Worm (Caenorhabditis elegans) whole organism, L1 larva: Measurements from ENCODE around the gene gtf-2E1.

ENCODE experiments used
- C16A3.4 ChIP-seq: fragments of 150-350 bp; optimal IDR thresholded peaks from 2 replicates; lab custom pipeline; 2014; ENCODE audit warnings: missing biosample characterization, missing genetic modification characterization
- Y116A8C.19 ChIP-seq: sonication (generic microtip); optimal IDR thresholded peaks from 2 replicates; lab custom pipeline; 2016; ENCODE audit warnings: missing compliant biosample characterization, missing genetic modification characterization, borderline replicate concordance
- alr-1 ChIP-seq: fragments of 200-800 bp; sonication (Bioruptor generic); optimal IDR thresholded peaks from 2 replicates; lab custom pipeline; 2018; ENCODE audit warnings: borderline replicate concordance, mild to moderate bottlenecking, missing genetic modification characterization, missing compliant biosample characterization
- blmp-1 ChIP-seq: fragments of 150-350 bp; optimal IDR thresholded peaks from 2 replicates; lab custom pipeline; 2014; ENCODE audit warnings: missing biosample characterization, missing genetic modification characterization
- ceh-63 ChIP-seq: fragments of 200-800 bp; sonication (Bioruptor generic); optimal IDR thresholded peaks from 2 replicates; lab custom pipeline; 2018; ENCODE audit warnings: mild to moderate bottlenecking, missing genetic modification characterization, missing compliant biosample characterization
- ceh-8 ChIP-seq: fragments of 200-800 bp; sonication (Bioruptor generic); optimal IDR thresholded peaks from 2 replicates; lab custom pipeline; 2018; ENCODE audit warnings: mild to moderate bottlenecking, missing genetic modification characterization, moderate library complexity, missing compliant biosample characterization
- efl-1 ChIP-seq, 4 experiments: fragments of 150-350 bp; optimal IDR thresholded peaks in 3 of 4; peaks in 1 of 4; 1 replicate in 1 of 4; 2 replicates in 3 of 4; lab custom pipeline; 2014; ENCODE audit warnings: missing biosample characterization in 2 of 4, missing genetic modification characterization in 2 of 4, missing genetic modification reagents in 2 of 4
- efl-3 ChIP-seq: fragments of 200-800 bp; sonication (Bioruptor generic); optimal IDR thresholded peaks from 2 replicates; lab custom pipeline; 2018; ENCODE audit warnings: mild to moderate bottlenecking, missing genetic modification characterization, missing compliant biosample characterization
- egl-13 ChIP-seq: sonication (generic microtip); optimal IDR thresholded peaks from 2 replicates; lab custom pipeline; 2016; ENCODE audit warnings: missing genotype, missing genetic modification reagents, missing genetic modification characterization, missing compliant biosample characterization
- fos-1 ChIP-seq: fragments of 150-350 bp; optimal IDR thresholded peaks from 2 replicates; lab custom pipeline; 2014; ENCODE audit warnings: missing biosample characterization, missing genetic modification characterization
- hlh-4 ChIP-seq: sonication (generic microtip); optimal IDR thresholded peaks from 2 replicates; lab custom pipeline; 2016; ENCODE audit warnings: mild to moderate bottlenecking, missing genetic modification characterization, missing compliant biosample characterization
- hpl-2 ChIP-seq: fragments of 150-350 bp; optimal IDR thresholded peaks from 2 replicates; lab custom pipeline; 2014; ENCODE audit warnings: missing biosample characterization, missing genetic modification reagents, missing genetic modification characterization
- irx-1 ChIP-seq: sonication (generic microtip); optimal IDR thresholded peaks from 2 replicates; lab custom pipeline; 2016; ENCODE audit warnings: missing genetic modification characterization, missing compliant biosample characterization
- jun-1 ChIP-seq: fragments of 150-350 bp; optimal IDR thresholded peaks from 2 replicates; lab custom pipeline; 2014; ENCODE audit warnings: missing biosample characterization, missing genetic modification reagents, missing genetic modification characterization
- lin-14 ChIP-seq: fragments of 200-800 bp; sonication (Bioruptor generic); optimal IDR thresholded peaks from 2 replicates; lab custom pipeline; 2018; ENCODE audit warnings: mild to moderate bottlenecking, missing genetic modification characterization, moderate library complexity, missing compliant biosample characterization
- lin-15B ChIP-seq: fragments of 150-350 bp; sonication (generic microtip); optimal IDR thresholded peaks from 3 replicates; lab custom pipeline; 2014; ENCODE audit warnings: missing biosample characterization, missing genetic modification characterization
- lin-35 ChIP-seq, 2 experiments: fragments of 150-350 bp; optimal IDR thresholded peaks; 2 replicates each; lab custom pipeline; 2014; ENCODE audit warnings: missing biosample characterization in 2 of 2, missing genetic modification characterization in 2 of 2, missing genetic modification reagents in 2 of 2
- lir-3 ChIP-seq: sonication (generic microtip); optimal IDR thresholded peaks from 2 replicates; lab custom pipeline; 2016; ENCODE audit warnings: mild to moderate bottlenecking, missing genetic modification characterization, moderate library complexity, missing compliant biosample characterization; ENCODE audit not compliant: poor library complexity
- mdl-1 ChIP-seq, 2 experiments: fragments of 150-350 bp; optimal IDR thresholded peaks; 2 replicates each; lab custom pipeline; 2014 to 2017; ENCODE audit warnings: missing biosample characterization in 2 of 2, missing genetic modification characterization in 2 of 2, inconsistent platforms in 1 of 2
- nhr-19 ChIP-seq: fragments of 200-800 bp; sonication (Bioruptor generic); conservative IDR thresholded peaks from 2 replicates; pipeline ENCODE4 v1.3.6; 2022; ENCODE audit warnings: missing genetic modification characterization, missing compliant biosample characterization
- nhr-20 ChIP-seq: sonication (generic microtip); optimal IDR thresholded peaks from 2 replicates; lab custom pipeline; 2016; ENCODE audit warnings: mild to moderate bottlenecking, missing genetic modification characterization, missing compliant biosample characterization
- nhr-237 ChIP-seq: fragments of 150-350 bp; optimal IDR thresholded peaks from 2 replicates; lab custom pipeline; 2014; ENCODE audit warnings: missing biosample characterization, missing genetic modification characterization
- nhr-28 ChIP-seq: fragments of 150-350 bp; optimal IDR thresholded peaks from 2 replicates; lab custom pipeline; 2014; ENCODE audit warnings: missing biosample characterization, missing genetic modification characterization
- nhr-47 ChIP-seq: sonication (generic microtip); optimal IDR thresholded peaks from 2 replicates; lab custom pipeline; 2016; ENCODE audit warnings: mild to moderate bottlenecking, missing genetic modification characterization, moderate library complexity, missing compliant biosample characterization
- nhr-76 ChIP-seq: sonication (generic microtip); optimal IDR thresholded peaks from 2 replicates; lab custom pipeline; 2017; ENCODE audit warnings: missing biosample characterization, missing genetic modification characterization
- nhr-85 ChIP-seq: sonication (generic microtip); peaks from one replicate; lab custom pipeline; 2016; ENCODE audit warnings: missing genetic modification characterization, inconsistent platforms, missing compliant biosample characterization
- pqm-1 ChIP-seq: sonication (generic microtip); optimal IDR thresholded peaks from 3 replicates; lab custom pipeline; 2017; ENCODE audit warnings: missing biosample characterization, missing genetic modification characterization
- skn-1 ChIP-seq: fragments of 150-350 bp; optimal IDR thresholded peaks from 2 replicates; lab custom pipeline; 2014; ENCODE audit warnings: missing biosample characterization, missing genetic modification characterization
- snpc-4 ChIP-seq: fragments of 150-350 bp; optimal IDR thresholded peaks from 2 replicates; lab custom pipeline; 2014; ENCODE audit warnings: missing biosample characterization, missing genetic modification characterization
- sox-4 ChIP-seq: sonication (generic microtip); optimal IDR thresholded peaks from 2 replicates; lab custom pipeline; 2016; ENCODE audit warnings: missing genetic modification characterization, missing compliant biosample characterization
- swsn-7 ChIP-seq: sonication (generic microtip); optimal IDR thresholded peaks from 2 replicates; lab custom pipeline; 2016; ENCODE audit warnings: missing genetic modification characterization, missing compliant biosample characterization
- unc-130 ChIP-seq: fragments of 150-350 bp; optimal IDR thresholded peaks from 2 replicates; lab custom pipeline; 2017; ENCODE audit warnings: missing biosample characterization, missing genetic modification characterization, inconsistent platforms
- unc-30 ChIP-seq: sonication (generic microtip); optimal IDR thresholded peaks from 2 replicates; lab custom pipeline; 2017; ENCODE audit warnings: missing biosample characterization, missing genetic modification characterization
- unc-62 ChIP-seq: fragments of 150-350 bp; optimal IDR thresholded peaks from 2 replicates; lab custom pipeline; 2014; ENCODE audit warnings: missing biosample characterization, missing genetic modification reagents, missing genetic modification characterization
- unc-86 ChIP-seq: sonication (generic microtip); optimal IDR thresholded peaks from 2 replicates; lab custom pipeline; 2016; ENCODE audit warnings: missing genetic modification characterization, missing compliant biosample characterization
- unc-98 ChIP-seq: fragments of 200-800 bp; sonication (Bioruptor generic); IDR thresholded peaks from 2 replicates; pipeline ENCODE4 v1.3.6; 2022; ENCODE audit warnings: missing genetic modification characterization, missing compliant biosample characterization
- vab-15 ChIP-seq: sonication (generic microtip); optimal IDR thresholded peaks from 2 replicates; lab custom pipeline; 2017; ENCODE audit warnings: missing genotype, mild to moderate bottlenecking, missing genetic modification characterization, missing compliant biosample characterization
- xbp-1 ChIP-seq: sonication (generic microtip); optimal IDR thresholded peaks from 2 replicates; lab custom pipeline; 2016; ENCODE audit warnings: missing genetic modification characterization, missing compliant biosample characterization
- zag-1 ChIP-seq: fragments of 150-350 bp; optimal IDR thresholded peaks from 2 replicates; lab custom pipeline; 2014; ENCODE audit warnings: missing biosample characterization, missing genetic modification characterization
- ztf-4 ChIP-seq: fragments of 150-350 bp; optimal IDR thresholded peaks from 2 replicates; lab custom pipeline; 2014; ENCODE audit warnings: missing biosample characterization, missing genetic modification characterization

The gtf-2E1 gene

DNA sequence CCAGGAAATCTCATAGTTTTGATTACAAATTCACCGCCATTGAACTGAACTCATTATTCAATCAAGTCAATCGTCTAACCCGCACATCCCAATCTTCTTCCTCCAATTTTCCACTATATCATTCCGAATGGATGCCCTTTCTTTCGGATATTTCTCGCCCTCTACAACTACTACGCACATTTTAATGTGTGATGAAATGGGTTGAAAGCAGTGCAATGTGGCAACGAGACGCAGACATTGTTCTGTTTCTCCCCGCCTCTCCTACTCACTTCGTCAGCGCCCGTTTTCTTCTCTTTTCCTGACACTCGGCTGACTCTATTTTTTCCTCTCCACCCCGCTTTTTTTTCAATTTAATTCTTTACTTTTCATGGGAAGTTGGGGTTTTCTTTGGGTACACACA lies 13.5 kb downstream of the gtf-2E1 start (continued):
- TF ChIP-seq ztf-4, result no peak
- TF ChIP-seq zag-1 (tag; lab: Kevin White, UChicago), result no peak
- TF ChIP-seq sox-4 (tag; lab: Kevin White, UChicago), result no peak
- peak; percentile 38 for TF ChIP-seq nhr-47 (tag; lab: Kevin White, UChicago)
- TF ChIP-seq lin-15B (tag; lab: Kevin White, UChicago), result no peak
- TF ChIP-seq nhr-76 (tag; lab: Kevin White, UChicago), result no peak
- TF ChIP-seq swsn-7 (tag; lab: Kevin White, UChicago), result peak; percentile 46
- peak; percentile 63 for TF ChIP-seq skn-1
- peak; percentile 1 for TF ChIP-seq nhr-20 (tag; lab: Kevin White, UChicago)
- TF ChIP-seq unc-130 (tag; lab: Kevin White, UChicago), result no peak
- TF ChIP-seq blmp-1 (tag; lab: Kevin White, UChicago), result peak; percentile 56
- no peak for TF ChIP-seq ceh-8
- no peak for TF ChIP-seq efl-3
- TF ChIP-seq snpc-4 (tag; lab: Kevin White, UChicago), result no peak
- TF ChIP-seq unc-30 (tag; lab: Kevin White, UChicago), result no peak
- TF ChIP-seq xbp-1 (tag; lab: Kevin White, UChicago), result peak; percentile 10
- TF ChIP-seq irx-1, result no peak
- TF ChIP-seq pqm-1, result no peak
- no peak for TF ChIP-seq hpl-2 (GFP tag; lab: Kevin White, UChicago)
- no peak for TF ChIP-seq lir-3 (tag; lab: Kevin White, UChicago)
- TF ChIP-seq efl-1 (optimal IDR thresholded peaks at IDR 0.05; lab: Kevin White, UChicago), result peak; percentile 47 to 71
- TF ChIP-seq efl-1 (GFP tag; optimal IDR thresholded peaks at IDR 0.05 in 1 of 2; lab: Kevin White, UChicago), result peak; percentile 23 to 37
- TF ChIP-seq fos-1, result peak; percentile 5

DNA sequence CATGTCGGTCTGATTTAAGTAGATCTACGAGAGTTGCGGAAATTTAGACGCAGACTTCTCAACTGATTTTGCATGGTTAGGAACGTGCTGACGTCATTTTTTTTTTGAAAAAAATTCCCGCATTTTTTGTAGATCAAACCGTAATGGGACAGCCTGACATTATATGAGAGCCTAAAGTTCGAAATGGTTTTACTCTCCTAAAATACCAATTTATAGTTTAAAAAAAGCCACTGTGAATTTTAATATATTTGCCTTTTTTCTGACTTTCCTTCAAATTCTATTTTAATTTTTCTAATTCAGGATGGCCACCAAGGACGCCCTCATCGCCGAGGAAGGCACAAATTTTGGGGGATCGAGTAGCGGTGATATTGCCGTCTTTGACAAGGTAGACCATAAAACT lies 13.9 kb downstream of the gtf-2E1 start, which contains the start of gene atgp-1:
TSS of gene atgp-1 (plus strand) at position 301 of the 400 bp plus-strand sequence.
- TF ChIP-seq efl-1 (optimal IDR thresholded peaks at IDR 0.05; lab: Kevin White, UChicago) (no peak), efl-1 (GFP tag; optimal IDR thresholded peaks at IDR 0.05 in 1 of 2; lab: Kevin White, UChicago) (no peak), nhr-85 (peak; percentile 63)

DNA sequence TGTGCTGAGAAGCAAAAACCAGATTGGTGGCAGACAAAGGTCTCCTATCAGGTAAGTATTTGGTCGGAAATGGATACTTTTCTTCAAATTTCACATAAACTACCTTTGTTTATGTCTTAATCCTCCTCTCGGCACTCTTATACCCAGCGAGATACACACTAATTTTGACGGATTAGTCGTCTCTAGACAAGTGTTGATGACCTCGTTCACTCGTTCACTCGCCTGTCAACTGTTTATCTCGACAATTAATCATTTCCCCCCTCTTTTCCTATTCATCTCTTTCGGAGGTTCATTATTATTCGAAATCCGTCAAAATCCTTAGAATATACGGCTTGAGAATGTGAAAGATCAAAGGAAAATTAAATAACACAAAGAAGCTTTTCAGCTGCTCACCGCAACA lies 14.6 kb downstream of the gtf-2E1 start:
- TF ChIP-seq blmp-1 (tag; lab: Kevin White, UChicago) (peak; percentile 12), nhr-85 (no peak), vab-15 (tag; lab: Kevin White, UChicago) (no peak)

DNA sequence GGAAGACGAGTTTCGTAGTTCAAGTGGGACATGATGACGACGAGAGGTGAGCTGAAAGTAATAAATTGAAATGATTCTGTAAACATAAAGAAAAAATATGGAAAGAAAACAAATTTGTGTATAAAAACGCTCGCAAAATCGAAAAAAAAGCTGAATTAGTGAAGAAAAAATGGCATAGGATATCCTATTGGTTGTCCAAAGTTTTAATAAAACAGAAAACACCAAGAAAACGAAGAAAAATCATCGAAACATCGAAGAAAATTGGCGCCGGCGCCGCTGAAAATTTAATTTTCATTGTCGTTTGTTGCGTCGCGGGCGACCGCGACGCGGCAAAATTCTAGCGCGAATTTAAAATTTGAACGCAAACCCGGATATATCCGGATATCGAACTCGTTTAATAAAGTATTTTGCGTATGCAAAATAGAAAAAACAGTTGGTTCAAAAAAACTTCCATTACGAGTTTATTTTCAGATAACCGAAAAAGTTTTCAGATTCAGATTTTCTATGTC lies 18.6 kb downstream of the gtf-2E1 start, which contains the start of gene gln-5:
TSS of gene gln-5 (minus strand) at position 51 of the 509 bp plus-strand sequence.
- TF ChIP-seq lin-14 (GFP tag; lab: Kevin White, UChicago) (no peak), efl-1 (optimal IDR thresholded peaks at IDR 0.05; lab: Kevin White, UChicago) (peak in 1 of 2 experiments; percentile 29), efl-1 (GFP tag; optimal IDR thresholded peaks at IDR 0.05 in 1 of 2; lab: Kevin White, UChicago) (peak in 1 of 2 experiments; percentile 31)

DNA sequence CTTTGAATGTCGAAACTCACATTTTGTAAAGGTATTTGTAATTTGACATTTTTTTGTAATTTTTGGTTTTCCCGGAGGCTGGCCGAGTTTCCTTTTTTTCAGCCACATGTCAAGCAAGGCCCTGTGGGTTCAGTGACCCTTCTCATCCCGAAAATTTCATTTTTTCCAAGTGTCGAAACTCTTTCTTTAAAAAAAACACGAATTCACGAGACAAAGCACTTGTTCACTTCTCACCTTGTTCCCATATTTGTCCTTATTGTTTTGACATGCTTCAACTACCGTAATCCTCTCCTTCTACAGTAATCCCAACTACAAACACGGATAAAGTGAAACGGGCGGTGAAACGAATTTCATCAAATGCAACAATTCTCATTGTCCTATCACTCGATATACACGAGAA lies 20.2 kb downstream of the gtf-2E1 start, which contains the start of gene lhfp-4:
TSS of gene lhfp-4 (plus strand) at position 301 of the 400 bp plus-strand sequence.
- TF ChIP-seq unc-86 (no peak), efl-1 (optimal IDR thresholded peaks at IDR 0.05; lab: Kevin White, UChicago) (no peak), efl-1 (GFP tag; optimal IDR thresholded peaks at IDR 0.05 in 1 of 2; lab: Kevin White, UChicago) (peak in 1 of 2 experiments; percentile 22)

DNA sequence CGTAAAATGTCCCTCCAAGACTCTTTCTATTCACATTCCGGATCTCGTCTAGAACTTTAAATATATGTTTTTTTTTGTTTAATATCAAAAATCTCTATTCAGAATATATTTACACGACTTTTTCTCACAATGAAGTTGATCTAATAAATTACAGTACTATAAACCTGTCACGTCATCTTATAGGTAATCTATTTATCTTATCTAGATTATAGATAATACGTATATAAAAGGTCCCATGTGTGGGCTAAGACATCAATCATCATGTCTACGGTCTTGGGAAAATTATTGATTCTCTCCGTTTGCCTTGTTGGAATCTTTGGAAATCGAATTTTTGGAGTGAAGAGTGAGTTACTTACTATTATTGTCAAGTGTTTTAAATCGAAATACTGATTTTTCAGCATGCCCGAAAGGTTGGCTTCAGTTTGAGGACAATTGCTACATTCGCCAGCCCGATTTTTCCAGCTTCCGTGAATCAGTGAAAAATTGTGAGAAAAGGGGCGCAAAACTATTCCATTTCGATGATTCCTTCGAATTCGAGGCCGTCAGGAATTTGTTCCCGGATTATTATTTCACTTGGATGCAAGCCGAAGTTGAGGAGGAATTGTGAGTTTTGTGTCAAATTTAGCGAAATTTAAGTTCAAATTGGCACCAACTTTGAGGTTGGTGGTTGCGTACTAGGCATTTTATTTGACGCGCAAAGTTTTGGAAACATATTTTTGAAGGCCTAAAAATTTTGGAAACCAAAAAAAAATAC lies 21.8 kb downstream of the gtf-2E1 start, which contains the start of gene clec-196:
TSS of gene clec-196 (plus strand) at position 252 of the 754 bp plus-strand sequence.
- TF ChIP-seq hlh-4 (tag; lab: Kevin White, UChicago) (no peak), jun-1 (tag; lab: Kevin White, UChicago) (no peak), nhr-237 (tag; lab: Kevin White, UChicago) (no peak), unc-98 (GFP tag; lab: Robert Waterston, UW) (no peak), unc-30 (tag; lab: Kevin White, UChicago) (no peak), nhr-28 (tag; lab: Kevin White, UChicago) (no peak), ceh-63 (GFP tag; lab: Kevin White, UChicago) (no peak), egl-13 (no peak), mdl-1 (tag; optimal IDR thresholded peaks at IDR 0.05; lab: Kevin White, UChicago) (no peak), unc-62 (GFP tag; lab: Kevin White, UChicago) (no peak), alr-1 (tag; lab: Kevin White, UChicago) (no peak), nhr-19 (GFP tag; lab: Robert Waterston, UW) (no peak), sox-4 (tag; lab: Kevin White, UChicago) (no peak), lin-35 (GFP tag; optimal IDR thresholded peaks at IDR 0.05; lab: Kevin White, UChicago) (peak; percentile 5 to 77), Y116A8C.19 (tag; lab: Kevin White, UChicago) (no peak), C16A3.4 (tag; lab: Kevin White, UChicago) (peak; percentile 1), skn-1 (no peak), unc-86 (no peak)
